Worm (Caenorhabditis elegans) whole organism, L4 larva: Measurements from ENCODE around the gene nlp-45.

ENCODE experiments used
- aly-2 ChIP-seq: sonication (generic microtip); optimal IDR thresholded peaks from 2 replicates; lab custom pipeline; 2018; ENCODE audit warnings: missing biosample characterization, missing genetic modification characterization
- ceh-20 ChIP-seq: fragments of 200-800 bp; sonication (Bioruptor generic); IDR thresholded peaks from 2 replicates; pipeline ENCODE4 v1.3.6; 2022; ENCODE audit warnings: missing genetic modification reagents, missing genetic modification characterization, missing compliant biosample characterization
- mdt-29 ChIP-seq: fragments of 200-800 bp; sonication (Bioruptor generic); IDR thresholded peaks from 2 replicates; pipeline ENCODE4 v1.3.6; 2022; ENCODE audit warnings: missing genetic modification reagents, missing genetic modification characterization, missing compliant biosample characterization
- pha-4 ChIP-seq, 2 experiments: fragments of 150-350 bp in 1 of 2; fragments of 200-800 bp in 1 of 2; sonication (Bioruptor generic) in 1 of 2; IDR thresholded peaks in 1 of 2; optimal IDR thresholded peaks in 1 of 2; 2 replicates each; pipeline versions ENCODE4 v1.3.6 to Lab custom; 2014 to 2022; ENCODE audit warnings: missing genetic modification characterization in 2 of 2, missing genetic modification reagents in 2 of 2, missing biosample characterization in 1 of 2, missing compliant biosample characterization in 1 of 2
- spr-3 ChIP-seq: fragments of 200-800 bp; sonication (Bioruptor generic); optimal IDR thresholded peaks from 2 replicates; lab custom pipeline; 2018; ENCODE audit warnings: mild to moderate bottlenecking, missing genetic modification characterization, missing compliant biosample characterization
- ztf-11 ChIP-seq: fragments of 150-350 bp; optimal IDR thresholded peaks from 2 replicates; lab custom pipeline; 2014; ENCODE audit warnings: missing biosample characterization, missing genetic modification characterization

- TF ChIP-seq ztf-11 (no peak), mdt-29 (GFP tag; lab: Robert Waterston, UW) (no peak), pha-4 (GFP tag; IDR thresholded peaks at IDR 0.05; lab: Robert Waterston, UW) (no peak), pha-4 (tag; optimal IDR thresholded peaks at IDR 0.05; lab: Kevin White, UChicago) (no peak), spr-3 (GFP tag; lab: Kevin White, UChicago) (no peak), ceh-20 (GFP tag; lab: Robert Waterston, UW) (no peak), aly-2 (no peak)
These were observed 2.7 kb downstream of the nlp-45 start, which contains the start of gene T01B6.1 for ce11 chrX:2335384-2335783.
